Worm (Caenorhabditis elegans): ENCODE measurements around the gene lido-2.

Gene lido-2

DNA sequence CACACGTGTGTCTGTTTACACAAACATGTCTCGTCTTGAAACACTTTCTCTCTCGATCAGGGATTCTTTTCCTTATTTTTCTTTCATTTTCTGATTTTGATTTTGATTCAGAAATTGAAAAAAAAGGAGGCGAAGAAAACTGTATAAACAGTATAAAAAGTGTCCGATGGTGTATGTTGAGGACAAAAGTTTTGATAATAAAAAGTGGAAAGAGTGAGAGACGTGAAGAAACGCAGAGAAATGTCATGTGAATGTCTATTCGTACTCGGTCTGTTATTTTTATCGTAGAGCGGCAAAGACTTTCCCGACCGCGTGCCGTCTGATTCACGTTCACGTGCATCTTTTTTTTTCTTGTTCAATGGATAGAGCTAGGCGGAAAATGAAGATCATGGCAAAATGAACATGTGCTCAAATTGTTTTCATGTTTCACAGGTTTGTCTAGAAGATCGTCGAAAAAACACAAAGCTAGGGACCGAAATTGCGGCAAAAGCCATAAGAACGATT, 36.8 kb downstream of the lido-2 start (continued):
- TF ChIP-seq egl-18 (GFP tag; IDR thresholded peaks at IDR 0.05) = no peak
- no peak for TF ChIP-seq B0035.1 (tag; optimal IDR thresholded peaks at IDR 0.05)
- TF ChIP-seq nfya-1 (tag; optimal IDR thresholded peaks at IDR 0.05; ENCODE audit: borderline replicate concordance, insufficient read depth) = no peak
- no peak for TF ChIP-seq ccch-3 (GFP tag; optimal IDR thresholded peaks at IDR 0.05)
- no peak for TF ChIP-seq snpc-1.1 (tag; optimal IDR thresholded peaks at IDR 0.05; ENCODE audit: insufficient read depth)
- TF ChIP-seq F33H1.4 (GFP tag; IDR thresholded peaks at IDR 0.05) = no peak
- no peak for TF ChIP-seq ceh-79 (tag; optimal IDR thresholded peaks at IDR 0.05)
- peak in 1 of 2 experiments; percentile 32 for TF ChIP-seq let-607 (tag; optimal IDR thresholded peaks at IDR 0.05)
- TF ChIP-seq K11D2.4 (GFP tag; IDR thresholded peaks at IDR 0.05) = peak; percentile 73
- peak; percentile 87 for TF ChIP-seq nhr-80 (tag; optimal IDR thresholded peaks at IDR 0.05)
- TF ChIP-seq ceh-40 (GFP tag; IDR thresholded peaks at IDR 0.05) = no peak
- TF ChIP-seq ets-4 (GFP tag; optimal IDR thresholded peaks at IDR 0.05) = no peak
- no peak for TF ChIP-seq mel-28 (tag; optimal IDR thresholded peaks at IDR 0.05; ENCODE audit: borderline replicate concordance)
- TF ChIP-seq snpc-1.3 (tag; optimal IDR thresholded peaks at IDR 0.05; ENCODE audit: insufficient read depth) = no peak
- TF ChIP-seq nfyb-1 (GFP tag; IDR thresholded peaks at IDR 0.05) = no peak
- no peak for TF ChIP-seq lin-35 (GFP tag; optimal IDR thresholded peaks at IDR 0.05)
- no peak for TF ChIP-seq aptf-3 (GFP tag; IDR thresholded peaks at IDR 0.05)
- TF ChIP-seq ztf-22 (GFP tag; optimal IDR thresholded peaks at IDR 0.05) = peak; percentile 54
- peak; percentile 40 for TF ChIP-seq unc-62 (GFP tag; optimal IDR thresholded peaks at IDR 0.05)
- TF ChIP-seq ztf-18 (tag; optimal IDR thresholded peaks at IDR 0.05) = no peak
- no peak for TF ChIP-seq F57A8.1 (GFP tag; optimal IDR thresholded peaks at IDR 0.05)
- TF ChIP-seq rcor-1 (GFP tag; IDR thresholded peaks at IDR 0.05) = no peak
- peak; percentile 1 for TF ChIP-seq K12H6.12 (tag; optimal IDR thresholded peaks at IDR 0.05)
- no peak for TF ChIP-seq attf-6 (GFP tag; IDR thresholded peaks at IDR 0.05)
- TF ChIP-seq Y95B8A.8 (GFP tag; IDR thresholded peaks at IDR 0.05) = no peak
- TF ChIP-seq atf-7 (tag; optimal IDR thresholded peaks at IDR 0.05) = peak; percentile 74
- peak; percentile 87 for TF ChIP-seq pha-4 (tag; optimal IDR thresholded peaks at IDR 0.05)
- no peak for TF ChIP-seq Y67H2A.10 (GFP tag; conservative IDR thresholded peaks at IDR 0.05)
- TF ChIP-seq ztf-6 (GFP tag; IDR thresholded peaks at IDR 0.05) = no peak
- TF ChIP-seq ZK185.1 (tag; optimal IDR thresholded peaks at IDR 0.05; ENCODE audit: poor library complexity, severe bottlenecking) = peak; percentile 29
- no peak for TF ChIP-seq hmg-20 (GFP tag; IDR thresholded peaks at IDR 0.05)
- no peak for TF ChIP-seq dpff-1 (tag; optimal IDR thresholded peaks at IDR 0.05)
- TF ChIP-seq ztf-28 (GFP tag; IDR thresholded peaks at IDR 0.05) = no peak
- peak; percentile 63; the same call in 1 of the 2 replicates for TF ChIP-seq C06A6.2 (GFP tag; conservative IDR thresholded peaks at IDR 0.05)
- no peak for TF ChIP-seq akir-1 (GFP tag; optimal IDR thresholded peaks at IDR 0.05)
- TF ChIP-seq sptf-2 (GFP tag; optimal IDR thresholded peaks at IDR 0.05) = no peak
- no peak for TF ChIP-seq snpc-4 (GFP tag; optimal IDR thresholded peaks at IDR 0.05)
- TF ChIP-seq snpc-4 (tag; optimal IDR thresholded peaks at IDR 0.05) = peak in 3 of 4 experiments; percentile 0 to 27 (median 20)

DNA sequence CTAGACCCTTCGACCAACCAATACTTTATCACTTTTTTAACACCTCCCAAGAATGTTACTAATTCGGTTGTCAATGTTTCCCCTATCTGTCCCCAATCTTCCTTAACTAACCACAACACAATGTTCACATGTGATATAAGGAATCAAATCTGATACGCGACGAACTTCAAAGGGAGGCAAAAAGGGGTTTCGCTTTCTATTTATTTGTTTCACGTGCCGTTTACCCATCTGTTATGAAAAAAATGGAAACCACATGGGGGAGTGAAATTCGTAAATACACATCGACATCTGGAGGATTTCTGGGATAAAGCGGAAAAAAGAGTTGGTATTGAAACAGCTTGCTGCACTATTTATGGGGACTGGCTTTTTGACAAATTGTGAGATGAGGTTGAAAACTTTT, 38.4 kb downstream of the lido-2 start:
- TF ChIP-seq K12H6.12 (tag; optimal IDR thresholded peaks at IDR 0.05) (no peak), somi-1 (GFP tag; optimal IDR thresholded peaks at IDR 0.05) (peak; percentile 7), ceh-58 (GFP tag; IDR thresholded peaks at IDR 0.05) (no peak), ztf-26 (tag; optimal IDR thresholded peaks at IDR 0.05) (peak; percentile 32), tlf-1 (GFP tag; optimal IDR thresholded peaks at IDR 0.05) (no peak), K11D2.4 (GFP tag; IDR thresholded peaks at IDR 0.05) (0 out of 2 replicates have a peak, but pooled peaks have one; percentile 37), egl-18 (GFP tag; IDR thresholded peaks at IDR 0.05) (no peak), cebp-1 (GFP tag; IDR thresholded peaks at IDR 0.05) (no peak), cebp-1 (tag; optimal IDR thresholded peaks at IDR 0.05) (peak; percentile 18), ccch-3 (GFP tag; optimal IDR thresholded peaks at IDR 0.05) (no peak), repo-1 (tag; optimal IDR thresholded peaks at IDR 0.05) (no peak), ama-1 (optimal IDR thresholded peaks at IDR 0.05) (no peak), ama-1 (GFP tag; optimal IDR thresholded peaks at IDR 0.05) (no peak), lin-26 (GFP tag; IDR thresholded peaks at IDR 0.05) (no peak), ztf-18 (tag; optimal IDR thresholded peaks at IDR 0.05) (no peak), nhr-27 (tag; optimal IDR thresholded peaks at IDR 0.05) (no peak), madf-6 (GFP tag; IDR thresholded peaks at IDR 0.05) (no peak)

All from whole organism, young adult.